Worm (Caenorhabditis elegans) whole organism, L2 larva: ENCODE results near the gene C16C10.9.

Source experiments
- C34F6.9 ChIP-seq: fragments of 150-350 bp; optimal IDR thresholded peaks from 2 replicates; lab custom pipeline; 2014; ENCODE audit warnings: missing biosample characterization, missing genetic modification characterization
- F13H6.1 ChIP-seq: sonication (generic microtip); optimal IDR thresholded peaks from 2 replicates; lab custom pipeline; 2016; ENCODE audit warnings: missing genetic modification characterization, missing compliant biosample characterization
- R02D3.7 ChIP-seq: fragments of 150-350 bp; optimal IDR thresholded peaks from 2 replicates; lab custom pipeline; 2014; ENCODE audit warnings: missing biosample characterization, missing genetic modification characterization
- Y55F3AM.14 ChIP-seq: fragments of 200-800 bp; sonication (Bioruptor generic); optimal IDR thresholded peaks from 2 replicates; lab custom pipeline; 2018; ENCODE audit warnings: mild to moderate bottlenecking, missing genetic modification characterization, missing compliant biosample characterization
- ZK546.5 ChIP-seq: sonication (generic microtip); optimal IDR thresholded peaks from 2 replicates; lab custom pipeline; 2017; ENCODE audit warnings: missing biosample characterization, missing genetic modification characterization
- aly-2 ChIP-seq: fragments of 150-350 bp; optimal IDR thresholded peaks from 2 replicates; lab custom pipeline; 2014; ENCODE audit warnings: missing biosample characterization, missing genetic modification characterization
- ama-1 ChIP-seq: fragments of 150-350 bp; optimal IDR thresholded peaks from 2 replicates; lab custom pipeline; 2018; ENCODE audit warnings: inconsistent platforms
- blmp-1 ChIP-seq: sonication (generic microtip); optimal IDR thresholded peaks from 2 replicates; lab custom pipeline; 2017; ENCODE audit warnings: missing genetic modification characterization, mild to moderate bottlenecking, missing compliant biosample characterization, antibody characterized with exemption, moderate library complexity; ENCODE audit not compliant: insufficient read depth
- ceh-82 ChIP-seq: fragments of 150-350 bp; optimal IDR thresholded peaks from 2 replicates; lab custom pipeline; 2014; ENCODE audit warnings: missing biosample characterization, missing genetic modification characterization
- crh-2 ChIP-seq: sonication (generic microtip); optimal IDR thresholded peaks from 2 replicates; lab custom pipeline; 2017; ENCODE audit warnings: missing biosample characterization, missing genetic modification characterization
- dmd-4 ChIP-seq: sonication (generic microtip); optimal IDR thresholded peaks from 2 replicates; lab custom pipeline; 2017; ENCODE audit warnings: missing biosample characterization, missing genetic modification characterization
- egl-27 ChIP-seq: sonication (generic microtip); optimal IDR thresholded peaks from 3 replicates; lab custom pipeline; 2017; ENCODE audit warnings: missing biosample characterization, missing genetic modification reagents, missing genetic modification characterization
- elt-1 ChIP-seq: fragments of 150-350 bp; optimal IDR thresholded peaks from 2 replicates; lab custom pipeline; 2014; ENCODE audit warnings: missing biosample characterization, missing genetic modification characterization
- elt-3 ChIP-seq: sonication (generic microtip); optimal IDR thresholded peaks from 2 replicates; lab custom pipeline; 2017; ENCODE audit warnings: missing biosample characterization, missing genetic modification characterization
- fos-1 ChIP-seq: fragments of 150-350 bp; optimal IDR thresholded peaks from 2 replicates; lab custom pipeline; 2014; ENCODE audit warnings: missing biosample characterization, missing genetic modification characterization
- gmeb-1 ChIP-seq: fragments of 150-350 bp; optimal IDR thresholded peaks from 2 replicates; lab custom pipeline; 2014; ENCODE audit warnings: missing biosample characterization, missing genetic modification characterization
- lin-11 ChIP-seq: fragments of 150-350 bp; sonication (generic microtip); optimal IDR thresholded peaks from 2 replicates; lab custom pipeline; 2014; ENCODE audit warnings: missing biosample characterization, missing genetic modification characterization, inconsistent platforms, mixed read lengths
- lin-13 ChIP-seq: fragments of 150-350 bp; optimal IDR thresholded peaks from 2 replicates; lab custom pipeline; 2014; ENCODE audit warnings: missing biosample characterization, missing genetic modification reagents, missing genetic modification characterization
- lsy-2 ChIP-seq, 2 experiments: fragments of 150-350 bp in 1 of 2; sonication (generic microtip) in 1 of 2; optimal IDR thresholded peaks; 2 replicates each; lab custom pipeline; 2014 to 2017; ENCODE audit warnings: missing biosample characterization in 2 of 2, missing genetic modification characterization in 2 of 2
- mab-5 ChIP-seq: fragments of 150-350 bp; optimal IDR thresholded peaks from 2 replicates; lab custom pipeline; 2014; ENCODE audit warnings: missing biosample characterization, missing genetic modification characterization
- mdl-1 ChIP-seq, 2 experiments: fragments of 150-350 bp in 1 of 2; sonication (generic microtip) in 1 of 2; optimal IDR thresholded peaks; 2 replicates each; lab custom pipeline; 2017; ENCODE audit warnings: missing biosample characterization in 2 of 2, missing genetic modification characterization in 2 of 2
- nhr-11 ChIP-seq: fragments of 150-350 bp; optimal IDR thresholded peaks from 2 replicates; lab custom pipeline; 2014; ENCODE audit warnings: missing biosample characterization, missing genetic modification characterization
- nhr-12 ChIP-seq: fragments of 150-350 bp; optimal IDR thresholded peaks from 2 replicates; lab custom pipeline; 2014; ENCODE audit warnings: missing biosample characterization, missing genetic modification characterization
- nhr-129 ChIP-seq: fragments of 150-350 bp; optimal IDR thresholded peaks from 2 replicates; lab custom pipeline; 2014; ENCODE audit warnings: missing biosample characterization, missing genetic modification characterization
- nhr-21 ChIP-seq: fragments of 150-350 bp; optimal IDR thresholded peaks from 2 replicates; lab custom pipeline; 2014; ENCODE audit warnings: missing biosample characterization, missing genetic modification characterization
- nhr-23 ChIP-seq: fragments of 150-350 bp; optimal IDR thresholded peaks from 2 replicates; lab custom pipeline; 2014; ENCODE audit warnings: missing biosample characterization, missing genetic modification reagents, missing genetic modification characterization
- nhr-25 ChIP-seq: fragments of 150-350 bp; sonication (generic microtip); optimal IDR thresholded peaks from 3 replicates; lab custom pipeline; 2014; ENCODE audit warnings: missing biosample characterization, missing genetic modification characterization
- nhr-6 ChIP-seq: fragments of 150-350 bp; optimal IDR thresholded peaks from 2 replicates; lab custom pipeline; 2014; ENCODE audit warnings: missing biosample characterization, missing genetic modification characterization
- nhr-77 ChIP-seq: fragments of 150-350 bp; optimal IDR thresholded peaks from 2 replicates; lab custom pipeline; 2014; ENCODE audit warnings: missing biosample characterization, missing genetic modification characterization
- peb-1 ChIP-seq: fragments of 150-350 bp; optimal IDR thresholded peaks from 2 replicates; lab custom pipeline; 2014; ENCODE audit warnings: missing biosample characterization, missing genetic modification characterization
- sem-4 ChIP-seq: fragments of 150-350 bp; optimal IDR thresholded peaks from 2 replicates; lab custom pipeline; 2014; ENCODE audit warnings: missing biosample characterization, missing genetic modification reagents, missing genetic modification characterization
- skn-1 ChIP-seq: sonication (generic microtip); optimal IDR thresholded peaks from 2 replicates; lab custom pipeline; 2017; ENCODE audit warnings: missing biosample characterization, missing genetic modification characterization
- sma-3 ChIP-seq: sonication (generic microtip); optimal IDR thresholded peaks from 2 replicates; lab custom pipeline; 2016; ENCODE audit warnings: missing genetic modification reagents, missing genetic modification characterization, missing compliant biosample characterization
- sma-9 ChIP-seq, 2 experiments: fragments of 150-350 bp in 1 of 2; sonication (generic microtip) in 1 of 2; optimal IDR thresholded peaks; 2 replicates each; lab custom pipeline; 2014 to 2016; ENCODE audit warnings: missing genetic modification characterization in 2 of 2, mild to moderate bottlenecking in 1 of 2, missing biosample characterization in 1 of 2, missing compliant biosample characterization in 1 of 2, missing genetic modification reagents in 1 of 2, moderate library complexity in 1 of 2
- snpc-4 ChIP-seq: fragments of 150-350 bp; optimal IDR thresholded peaks from 2 replicates; lab custom pipeline; 2014; ENCODE audit warnings: missing biosample characterization, missing genetic modification characterization
- unc-39 ChIP-seq: fragments of 150-350 bp; optimal IDR thresholded peaks from 2 replicates; lab custom pipeline; 2014; ENCODE audit warnings: missing biosample characterization, missing genetic modification characterization
- unc-55 ChIP-seq: fragments of 150-350 bp; sonication (generic microtip); optimal IDR thresholded peaks from 3 replicates; lab custom pipeline; 2014; ENCODE audit warnings: missing biosample characterization, missing genetic modification reagents, missing genetic modification characterization
- unc-62 ChIP-seq: fragments of 150-350 bp; optimal IDR thresholded peaks from 2 replicates; lab custom pipeline; 2014; ENCODE audit warnings: missing biosample characterization, missing genetic modification reagents, missing genetic modification characterization
- zag-1 ChIP-seq: fragments of 150-350 bp; optimal IDR thresholded peaks from 2 replicates; lab custom pipeline; 2014; ENCODE audit warnings: missing biosample characterization, missing genetic modification characterization
- ztf-1 ChIP-seq: fragments of 200-800 bp; sonication (Bioruptor generic); conservative IDR thresholded peaks from 2 replicates; pipeline ENCODE4 v1.3.6; 2022; ENCODE audit warnings: missing genetic modification characterization, missing compliant biosample characterization
- ztf-4 ChIP-seq: fragments of 150-350 bp; optimal IDR thresholded peaks from 2 replicates; lab custom pipeline; 2014; ENCODE audit warnings: missing biosample characterization, missing genetic modification characterization

The C16C10.9 gene

ce11 chrIII:4191091-4191638, 34.0 kb upstream of the C16C10.9 start, which contains the start of gene dnj-16:
dnj-16 (plus strand) TSS chrIII:4191141.
- TF ChIP-seq unc-55 (peak; percentile 94), snpc-4 (tag; lab: Kevin White, UChicago) (no peak), nhr-12 (no peak), gmeb-1 (tag; lab: Kevin White, UChicago) (no peak), lsy-2 (tag; optimal IDR thresholded peaks at IDR 0.05; lab: Kevin White, UChicago) (peak; percentile 8 to 55), unc-62 (GFP tag; lab: Kevin White, UChicago) (no peak), sma-3 (GFP tag; lab: Kevin White, UChicago) (no peak), nhr-6 (tag; lab: Kevin White, UChicago) (no peak), nhr-129 (tag; lab: Kevin White, UChicago) (peak; percentile 66), crh-2 (peak; percentile 74), mdl-1 (tag; optimal IDR thresholded peaks at IDR 0.05; lab: Kevin White, UChicago) (peak in 1 of 2 experiments; percentile 2), ztf-1 (GFP tag; lab: Robert Waterston, UW) (no peak), sma-9 (GFP tag; optimal IDR thresholded peaks at IDR 0.05; lab: Kevin White, UChicago) (peak; percentile 12), sma-9 (tag; optimal IDR thresholded peaks at IDR 0.05; lab: Kevin White, UChicago) (no peak), ama-1 (lab: Kevin White, UChicago) (no peak), ZK546.5 (tag; lab: Kevin White, UChicago) (no peak), nhr-77 (tag; lab: Kevin White, UChicago) (no peak), mab-5 (tag; lab: Kevin White, UChicago) (peak; percentile 16), unc-39 (no peak), Y55F3AM.14 (no peak), C34F6.9 (tag; lab: Kevin White, UChicago) (peak; percentile 87), ceh-82 (tag; lab: Kevin White, UChicago) (no peak), skn-1 (no peak), egl-27 (tag; lab: Kevin White, UChicago) (no peak), blmp-1 (tag; lab: Kevin White, UChicago) (no peak), ztf-4 (tag; lab: Kevin White, UChicago) (peak; percentile 23), elt-3 (tag; lab: Kevin White, UChicago) (no peak), nhr-25 (tag; lab: Kevin White, UChicago) (no peak), R02D3.7 (tag; lab: Kevin White, UChicago) (no peak), peb-1 (tag; lab: Kevin White, UChicago) (no peak), zag-1 (no peak), nhr-11 (tag; lab: Kevin White, UChicago) (no peak), sem-4 (no peak), nhr-21 (tag; lab: Kevin White, UChicago) (no peak), lin-11 (tag; lab: Kevin White, UChicago) (no peak), fos-1 (tag; lab: Kevin White, UChicago) (peak; percentile 97), F13H6.1 (tag; lab: Kevin White, UChicago) (no peak), dmd-4 (tag; lab: Kevin White, UChicago) (no peak), lin-13 (peak; percentile 29), elt-1 (tag; lab: Kevin White, UChicago) (no peak)

- TF ChIP-seq blmp-1 (tag; lab: Kevin White, UChicago) (no peak), nhr-23 (tag; lab: Kevin White, UChicago) (no peak), skn-1 (no peak), elt-1 (tag; lab: Kevin White, UChicago) (no peak), aly-2 (tag; lab: Kevin White, UChicago) (no peak), lin-11 (tag; lab: Kevin White, UChicago) (no peak), nhr-21 (tag; lab: Kevin White, UChicago) (no peak), C34F6.9 (tag; lab: Kevin White, UChicago) (no peak), fos-1 (tag; lab: Kevin White, UChicago) (no peak), sma-3 (GFP tag; lab: Kevin White, UChicago) (no peak), crh-2 (no peak), Y55F3AM.14 (no peak), dmd-4 (tag; lab: Kevin White, UChicago) (no peak), lsy-2 (tag; optimal IDR thresholded peaks at IDR 0.05; lab: Kevin White, UChicago) (no peak), unc-55 (no peak)
Observed at ce11 chrIII:4190241-4190640, 33.0 kb upstream of the C16C10.9 start, which contains the start of gene spp-28. spp-28 (minus strand) TSS chrIII:4190341.
